Worm (Caenorhabditis elegans) whole organism, L1 larva: ENCODE data around the gene flp-10.

Source experiments
- aha-1 ChIP-seq: fragments of 150-350 bp; optimal IDR thresholded peaks from 2 replicates; lab custom pipeline; 2014; ENCODE audit warnings: missing biosample characterization, missing genetic modification characterization
- alr-1 ChIP-seq: fragments of 200-800 bp; sonication (Bioruptor generic); optimal IDR thresholded peaks from 2 replicates; lab custom pipeline; 2018; ENCODE audit warnings: borderline replicate concordance, mild to moderate bottlenecking, missing genetic modification characterization, missing compliant biosample characterization
- ama-1 ChIP-seq: fragments of 150-350 bp; optimal IDR thresholded peaks from 2 replicates; lab custom pipeline; 2014
- ceh-8 ChIP-seq: fragments of 200-800 bp; sonication (Bioruptor generic); optimal IDR thresholded peaks from 2 replicates; lab custom pipeline; 2018; ENCODE audit warnings: mild to moderate bottlenecking, missing genetic modification characterization, moderate library complexity, missing compliant biosample characterization
- ceh-82 ChIP-seq, 3 experiments: fragments of 150-350 bp in 1 of 3; sonication (generic microtip) in 2 of 3; optimal IDR thresholded peaks; 2 replicates each; lab custom pipeline; 2014 to 2017; ENCODE audit warnings: missing biosample characterization in 3 of 3, missing genetic modification characterization in 3 of 3
- dsc-1 ChIP-seq: sonication (generic microtip); optimal IDR thresholded peaks from 2 replicates; lab custom pipeline; 2016; ENCODE audit warnings: mild to moderate bottlenecking, missing genetic modification characterization, missing compliant biosample characterization
- efl-1 ChIP-seq, 4 experiments: fragments of 150-350 bp; optimal IDR thresholded peaks in 3 of 4; peaks in 1 of 4; 1 replicate in 1 of 4; 2 replicates in 3 of 4; lab custom pipeline; 2014; ENCODE audit warnings: missing biosample characterization in 2 of 4, missing genetic modification characterization in 2 of 4, missing genetic modification reagents in 2 of 4
- egl-13 ChIP-seq: sonication (generic microtip); optimal IDR thresholded peaks from 2 replicates; lab custom pipeline; 2016; ENCODE audit warnings: missing genotype, missing genetic modification reagents, missing genetic modification characterization, missing compliant biosample characterization
- elt-2 ChIP-seq: sonication (generic microtip); optimal IDR thresholded peaks from 2 replicates; lab custom pipeline; 2016; ENCODE audit warnings: missing genetic modification characterization, mild to moderate bottlenecking, inconsistent platforms, missing compliant biosample characterization, missing genetic modification reagents
- fkh-8 ChIP-seq: sonication (generic microtip); optimal IDR thresholded peaks from 2 replicates; lab custom pipeline; 2016; ENCODE audit warnings: mild to moderate bottlenecking, missing genetic modification characterization, missing compliant biosample characterization
- hlh-17 ChIP-seq: fragments of 200-800 bp; sonication (Bioruptor generic); optimal IDR thresholded peaks from 2 replicates; lab custom pipeline; 2018; ENCODE audit warnings: missing genetic modification characterization, mild to moderate bottlenecking, missing compliant biosample characterization, moderate library complexity, borderline replicate concordance
- irx-1 ChIP-seq: sonication (generic microtip); optimal IDR thresholded peaks from 2 replicates; lab custom pipeline; 2016; ENCODE audit warnings: missing genetic modification characterization, missing compliant biosample characterization
- isw-1 ChIP-seq: fragments of 200-800 bp; sonication (Bioruptor generic); IDR thresholded peaks from 2 replicates; pipeline ENCODE4 v1.3.6; 2022; ENCODE audit warnings: missing genetic modification characterization, missing compliant biosample characterization
- lin-14 ChIP-seq: fragments of 200-800 bp; sonication (Bioruptor generic); optimal IDR thresholded peaks from 2 replicates; lab custom pipeline; 2018; ENCODE audit warnings: mild to moderate bottlenecking, missing genetic modification characterization, moderate library complexity, missing compliant biosample characterization
- lin-35 ChIP-seq, 2 experiments: fragments of 150-350 bp; optimal IDR thresholded peaks; 2 replicates each; lab custom pipeline; 2014; ENCODE audit warnings: missing biosample characterization in 2 of 2, missing genetic modification characterization in 2 of 2, missing genetic modification reagents in 2 of 2
- lir-3 ChIP-seq: sonication (generic microtip); optimal IDR thresholded peaks from 2 replicates; lab custom pipeline; 2016; ENCODE audit warnings: mild to moderate bottlenecking, missing genetic modification characterization, moderate library complexity, missing compliant biosample characterization; ENCODE audit not compliant: poor library complexity
- lsy-2 ChIP-seq, 2 experiments: fragments of 150-350 bp; optimal IDR thresholded peaks; 2 replicates each; lab custom pipeline; 2014; ENCODE audit warnings: missing biosample characterization in 2 of 2, missing genetic modification characterization in 2 of 2
- mab-9 ChIP-seq: fragments of 200-800 bp; sonication (Bioruptor generic); IDR thresholded peaks from 2 replicates; pipeline ENCODE4 v1.3.6; 2022; ENCODE audit warnings: missing genetic modification reagents, missing genetic modification characterization, missing compliant biosample characterization
- mdl-1 ChIP-seq, 2 experiments: fragments of 150-350 bp; optimal IDR thresholded peaks; 2 replicates each; lab custom pipeline; 2014 to 2017; ENCODE audit warnings: missing biosample characterization in 2 of 2, missing genetic modification characterization in 2 of 2, inconsistent platforms in 1 of 2
- mef-2 ChIP-seq: fragments of 150-350 bp; optimal IDR thresholded peaks from 2 replicates; lab custom pipeline; 2014; ENCODE audit warnings: missing biosample characterization, missing genetic modification characterization
- mep-1 ChIP-seq: fragments of 150-350 bp; optimal IDR thresholded peaks from 2 replicates; lab custom pipeline; 2014; ENCODE audit warnings: missing biosample characterization, missing genetic modification characterization
- nhr-11 ChIP-seq: fragments of 150-350 bp; optimal IDR thresholded peaks from 2 replicates; lab custom pipeline; 2014; ENCODE audit warnings: missing biosample characterization, missing genetic modification characterization
- nhr-12 ChIP-seq: sonication (generic microtip); optimal IDR thresholded peaks from 2 replicates; lab custom pipeline; 2017; ENCODE audit warnings: missing biosample characterization, missing genetic modification characterization
- nhr-19 ChIP-seq: fragments of 200-800 bp; sonication (Bioruptor generic); conservative IDR thresholded peaks from 2 replicates; pipeline ENCODE4 v1.3.6; 2022; ENCODE audit warnings: missing genetic modification characterization, missing compliant biosample characterization
- nhr-237 ChIP-seq: fragments of 150-350 bp; optimal IDR thresholded peaks from 2 replicates; lab custom pipeline; 2014; ENCODE audit warnings: missing biosample characterization, missing genetic modification characterization
- nhr-28 ChIP-seq: fragments of 150-350 bp; optimal IDR thresholded peaks from 2 replicates; lab custom pipeline; 2014; ENCODE audit warnings: missing biosample characterization, missing genetic modification characterization
- nhr-47 ChIP-seq: sonication (generic microtip); optimal IDR thresholded peaks from 2 replicates; lab custom pipeline; 2016; ENCODE audit warnings: mild to moderate bottlenecking, missing genetic modification characterization, moderate library complexity, missing compliant biosample characterization
- nhr-71 ChIP-seq: sonication (generic microtip); optimal IDR thresholded peaks from 2 replicates; lab custom pipeline; 2016; ENCODE audit warnings: mild to moderate bottlenecking, missing genetic modification characterization, moderate library complexity, missing compliant biosample characterization
- nhr-76 ChIP-seq: sonication (generic microtip); optimal IDR thresholded peaks from 2 replicates; lab custom pipeline; 2017; ENCODE audit warnings: missing biosample characterization, missing genetic modification characterization
- nhr-77 ChIP-seq: fragments of 150-350 bp; optimal IDR thresholded peaks from 2 replicates; lab custom pipeline; 2014; ENCODE audit warnings: missing biosample characterization, missing genetic modification characterization
- nhr-84 ChIP-seq: sonication (generic microtip); optimal IDR thresholded peaks from 2 replicates; lab custom pipeline; 2017; ENCODE audit warnings: missing biosample characterization, missing genetic modification characterization
- nhr-85 ChIP-seq: sonication (generic microtip); peaks from one replicate; lab custom pipeline; 2016; ENCODE audit warnings: missing genetic modification characterization, inconsistent platforms, missing compliant biosample characterization
- rnt-1 ChIP-seq: sonication (generic microtip); optimal IDR thresholded peaks from 2 replicates; lab custom pipeline; 2016; ENCODE audit warnings: mild to moderate bottlenecking, missing genetic modification characterization, moderate library complexity, missing compliant biosample characterization
- snpc-4 ChIP-seq: fragments of 150-350 bp; optimal IDR thresholded peaks from 2 replicates; lab custom pipeline; 2014; ENCODE audit warnings: missing biosample characterization, missing genetic modification characterization
- snu-23 ChIP-seq: sonication (generic microtip); optimal IDR thresholded peaks from 2 replicates; lab custom pipeline; 2016; ENCODE audit warnings: missing genetic modification characterization, missing compliant biosample characterization
- sox-4 ChIP-seq: sonication (generic microtip); optimal IDR thresholded peaks from 2 replicates; lab custom pipeline; 2016; ENCODE audit warnings: missing genetic modification characterization, missing compliant biosample characterization
- sup-37 ChIP-seq: fragments of 200-800 bp; sonication (Bioruptor generic); optimal IDR thresholded peaks from 2 replicates; lab custom pipeline; 2018; ENCODE audit warnings: mild to moderate bottlenecking, missing genetic modification characterization, missing compliant biosample characterization
- swsn-7 ChIP-seq: sonication (generic microtip); optimal IDR thresholded peaks from 2 replicates; lab custom pipeline; 2016; ENCODE audit warnings: missing genetic modification characterization, missing compliant biosample characterization
- tbx-2 ChIP-seq: sonication (generic microtip); optimal IDR thresholded peaks from 2 replicates; lab custom pipeline; 2016; ENCODE audit warnings: missing genetic modification characterization, missing compliant biosample characterization
- unc-30 ChIP-seq: sonication (generic microtip); optimal IDR thresholded peaks from 2 replicates; lab custom pipeline; 2017; ENCODE audit warnings: missing biosample characterization, missing genetic modification characterization
- unc-98 ChIP-seq: fragments of 200-800 bp; sonication (Bioruptor generic); IDR thresholded peaks from 2 replicates; pipeline ENCODE4 v1.3.6; 2022; ENCODE audit warnings: missing genetic modification characterization, missing compliant biosample characterization
- zag-1 ChIP-seq: fragments of 150-350 bp; optimal IDR thresholded peaks from 2 replicates; lab custom pipeline; 2014; ENCODE audit warnings: missing biosample characterization, missing genetic modification characterization
- ztf-4 ChIP-seq: fragments of 150-350 bp; optimal IDR thresholded peaks from 2 replicates; lab custom pipeline; 2014; ENCODE audit warnings: missing biosample characterization, missing genetic modification characterization

flp-10 gene

DNA sequence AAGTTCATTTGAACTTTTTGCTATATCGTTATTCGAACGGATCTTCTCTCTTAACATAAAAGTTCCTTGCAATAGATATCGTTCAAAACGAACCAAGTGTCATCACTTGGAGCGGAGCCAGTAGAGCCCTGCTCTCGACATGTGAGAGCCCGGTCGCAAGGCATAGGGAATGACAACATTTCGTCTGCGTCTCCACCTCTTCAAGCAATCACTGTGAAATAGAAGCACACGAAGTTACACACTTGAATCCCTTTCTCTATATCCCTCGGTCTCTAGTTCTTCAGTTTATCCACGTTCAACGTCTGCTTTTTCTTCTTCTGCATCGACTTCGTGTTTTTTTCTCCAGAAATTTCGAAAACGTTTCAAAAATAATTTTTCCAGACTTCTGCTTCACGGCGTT, 34.7 kb downstream of the flp-10 start, which contains the start of gene C49H3.6 (continued):
- TF ChIP-seq snpc-4 (tag; lab: Kevin White, UChicago), result no peak
- peak in 1 of 3 experiments; percentile 39 for TF ChIP-seq ceh-82 (tag; optimal IDR thresholded peaks at IDR 0.05; lab: Kevin White, UChicago)
- peak; percentile 18; the same call in 1 of the 2 replicates for TF ChIP-seq isw-1 (GFP tag; lab: Robert Waterston, UW)
- no peak for TF ChIP-seq nhr-77 (tag; lab: Kevin White, UChicago)
- TF ChIP-seq nhr-12, result no peak
- TF ChIP-seq irx-1 (tag; lab: Kevin White, UChicago), result no peak
- TF ChIP-seq lin-35 (GFP tag; optimal IDR thresholded peaks at IDR 0.05; lab: Kevin White, UChicago), result peak in 1 of 2 experiments; percentile 29
- no peak for TF ChIP-seq ceh-8 (GFP tag; lab: Kevin White, UChicago)
- TF ChIP-seq ama-1, result no peak
- TF ChIP-seq nhr-237 (tag; lab: Kevin White, UChicago), result no peak
- TF ChIP-seq hlh-17 (GFP tag; lab: Kevin White, UChicago), result no peak
- peak; percentile 42 for TF ChIP-seq rnt-1 (tag; lab: Kevin White, UChicago)
- peak; percentile 79 for TF ChIP-seq lin-14
- TF ChIP-seq nhr-28 (tag; lab: Kevin White, UChicago), result no peak
- peak; percentile 3 for TF ChIP-seq lir-3 (tag; lab: Kevin White, UChicago)
- peak in 1 of 2 experiments; percentile 72 for TF ChIP-seq lsy-2 (tag; optimal IDR thresholded peaks at IDR 0.05; lab: Kevin White, UChicago)
- TF ChIP-seq mef-2 (tag; lab: Kevin White, UChicago), result no peak
- TF ChIP-seq ztf-4 (tag; lab: Kevin White, UChicago), result peak; percentile 5
- TF ChIP-seq alr-1 (tag; lab: Kevin White, UChicago), result no peak
- TF ChIP-seq mdl-1 (tag; optimal IDR thresholded peaks at IDR 0.05; lab: Kevin White, UChicago), result peak in 1 of 2 experiments; percentile 21
- TF ChIP-seq zag-1 (tag; lab: Kevin White, UChicago), result no peak
- TF ChIP-seq nhr-76, result no peak
- TF ChIP-seq sup-37 (GFP tag; lab: Kevin White, UChicago), result no peak
- no peak for TF ChIP-seq elt-2
- peak; percentile 43 for TF ChIP-seq fkh-8 (tag; lab: Kevin White, UChicago)
- TF ChIP-seq mab-9 (GFP tag; lab: Robert Waterston, UW), result no peak
- TF ChIP-seq snu-23 (GFP tag; lab: Kevin White, UChicago), result peak; percentile 47
- TF ChIP-seq dsc-1 (tag; lab: Kevin White, UChicago), result peak; percentile 23
- TF ChIP-seq unc-98 (GFP tag; lab: Robert Waterston, UW), result no peak

DNA sequence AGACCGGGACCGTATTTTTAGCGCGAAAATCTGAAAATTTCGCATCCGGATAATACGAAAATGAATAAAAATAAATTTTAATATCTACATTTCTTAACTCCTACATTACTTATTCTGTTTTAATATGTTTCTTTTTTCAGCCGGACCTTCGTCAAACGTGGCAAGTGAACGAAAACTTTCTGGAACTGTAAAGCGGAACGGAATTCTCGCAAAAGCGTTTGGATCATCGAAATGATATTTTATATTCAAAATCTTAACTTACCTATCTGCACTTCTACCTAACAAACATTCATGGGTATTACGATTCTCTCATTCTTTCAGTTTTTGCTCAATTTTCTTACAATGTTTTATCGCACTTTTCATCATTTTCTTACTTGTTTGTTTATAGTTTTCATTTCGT, 37.9 kb downstream of the flp-10 start:
- TF ChIP-seq lin-14 (no peak), unc-30 (tag; lab: Kevin White, UChicago) (no peak), efl-1 (optimal IDR thresholded peaks at IDR 0.05; lab: Kevin White, UChicago) (no peak), efl-1 (GFP tag; optimal IDR thresholded peaks at IDR 0.05 in 1 of 2; lab: Kevin White, UChicago) (peak in 1 of 2 experiments; percentile 91), aha-1 (no peak)

DNA sequence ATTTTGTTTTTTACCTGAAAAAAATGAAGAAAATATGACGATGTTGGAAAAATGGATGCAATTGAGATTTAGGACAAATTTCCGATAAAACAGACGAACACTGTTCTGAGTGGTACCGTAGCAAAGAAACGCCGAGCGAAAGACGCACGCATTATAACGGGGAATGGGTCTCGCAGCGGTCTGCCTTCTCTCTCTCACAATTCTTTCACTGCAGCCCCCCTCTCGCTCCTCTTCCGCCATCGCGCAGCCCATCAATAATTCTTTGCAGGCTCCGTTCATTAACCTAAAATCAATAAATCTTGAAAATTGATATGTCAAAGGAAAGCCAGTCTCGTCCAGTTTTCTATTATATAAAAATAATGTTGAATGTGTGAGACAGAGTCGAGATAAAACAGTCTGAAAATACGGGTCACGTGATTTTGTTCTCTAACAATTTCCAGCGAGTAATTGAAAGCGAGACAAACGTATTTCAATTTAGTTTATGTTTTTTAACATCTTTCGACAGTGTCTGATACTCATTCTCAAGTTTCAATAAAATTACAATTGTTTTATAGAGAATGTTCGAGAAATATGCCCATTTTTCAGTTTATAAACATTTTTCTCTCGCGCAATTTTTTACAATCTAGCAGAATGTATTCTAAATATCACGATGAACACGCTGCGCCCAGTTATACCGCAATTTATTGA, 40.9 kb downstream of the flp-10 start:
- TF ChIP-seq nhr-11 (tag; lab: Kevin White, UChicago) (no peak), efl-1 (optimal IDR thresholded peaks at IDR 0.05; lab: Kevin White, UChicago) (peak in 1 of 2 experiments; percentile 32), efl-1 (GFP tag; optimal IDR thresholded peaks at IDR 0.05 in 1 of 2; lab: Kevin White, UChicago) (peak; percentile 9 to 92), lsy-2 (tag; optimal IDR thresholded peaks at IDR 0.05; lab: Kevin White, UChicago) (peak; percentile 18 to 51), nhr-12 (no peak), snu-23 (GFP tag; lab: Kevin White, UChicago) (peak; percentile 37), nhr-84 (tag; lab: Kevin White, UChicago) (no peak), swsn-7 (peak; percentile 20), sox-4 (no peak), nhr-85 (tag; lab: Kevin White, UChicago) (no peak), egl-13 (tag; lab: Kevin White, UChicago) (peak; percentile 41), mep-1 (tag; lab: Kevin White, UChicago) (peak; percentile 53), nhr-47 (tag; lab: Kevin White, UChicago) (peak; percentile 34), mdl-1 (tag; optimal IDR thresholded peaks at IDR 0.05; lab: Kevin White, UChicago) (peak in 1 of 2 experiments; percentile 13), lin-14 (peak; percentile 49), nhr-71 (peak; percentile 38), elt-2 (no peak), tbx-2 (tag; lab: Kevin White, UChicago) (peak; percentile 3), lin-35 (GFP tag; optimal IDR thresholded peaks at IDR 0.05; lab: Kevin White, UChicago) (peak; percentile 3 to 23), nhr-19 (GFP tag; lab: Robert Waterston, UW) (no peak)
